Fruit fly (Drosophila melanogaster): ENCODE measurements around the gene Dys.

Dys gene

dm6 chr3R:19465286-19465685 lies 4.4 kb downstream of the Dys start (continued):
- no peak for TF ChIP-seq hkb (optimal IDR thresholded peaks at IDR 0.05)
- TF ChIP-seq hkb (GFP tag; IDR thresholded peaks at IDR 0.05) = peak; percentile 73
- TF ChIP-seq ci (GFP tag; IDR thresholded peaks at IDR 0.05) = peak; percentile 75; the same call in 2 of the 3 replicates
- peak in 1 of 3 experiments; percentile 66 for TF ChIP-seq Stat92E (GFP tag; optimal IDR thresholded peaks at IDR 0.05)
- peak; percentile 87 for TF ChIP-seq CG31441 (GFP tag; IDR thresholded peaks at IDR 0.05)
- peak; percentile 45; the same call in 1 of the 3 replicates for TF ChIP-seq tgo (GFP tag; IDR thresholded peaks at IDR 0.05)
- TF ChIP-seq wor (GFP tag; IDR thresholded peaks at IDR 0.05) = no peak
- 0 out of 2 replicates have a peak, but pooled peaks have one; percentile 4 for TF ChIP-seq CG4730 (GFP tag; IDR thresholded peaks at IDR 0.05)
- TF ChIP-seq Deaf1 (tag; optimal IDR thresholded peaks at IDR 0.05) = peak; percentile 32
- TF ChIP-seq Hr51 (GFP tag; optimal IDR thresholded peaks at IDR 0.05) = peak in 1 of 2 experiments; percentile 46
- TF ChIP-seq nau (GFP tag; optimal IDR thresholded peaks at IDR 0.05) = peak; percentile 37
- no peak for TF ChIP-seq sima (GFP tag; optimal IDR thresholded peaks at IDR 0.05)
- no peak for TF ChIP-seq CG10565 (GFP tag; optimal IDR thresholded peaks at IDR 0.05)
- no peak for TF ChIP-seq eyg (GFP tag; optimal IDR thresholded peaks at IDR 0.05)
- TF ChIP-seq z (GFP tag; IDR thresholded peaks at IDR 0.05) = no peak
- peak; percentile 49 for TF ChIP-seq oc (tag; optimal IDR thresholded peaks at IDR 0.05)
- no peak for TF ChIP-seq CG9876 (GFP tag; optimal IDR thresholded peaks at IDR 0.05)
- TF ChIP-seq Oli (tag; optimal IDR thresholded peaks at IDR 0.05) = peak; percentile 71
- no peak for TF ChIP-seq Dip2 (GFP tag; IDR thresholded peaks at IDR 0.05)
- peak; percentile 91 for TF ChIP-seq CG10979 (tag; optimal IDR thresholded peaks at IDR 0.05)
- peak; percentile 45; the same call in 1 of the 2 replicates for TF ChIP-seq gt (GFP tag; IDR thresholded peaks at IDR 0.05)
- TF ChIP-seq HLH4C (GFP tag; IDR thresholded peaks at IDR 0.05; ENCODE audit: partially characterized antibody) = no peak
- TF ChIP-seq CG4328 (GFP tag; optimal IDR thresholded peaks at IDR 0.05) = peak; percentile 6
- TF ChIP-seq Eip74EF (GFP tag; optimal IDR thresholded peaks at IDR 0.05) = peak in 1 of 2 experiments; percentile 54
- peak; percentile 28 for TF ChIP-seq CG12299 (tag; optimal IDR thresholded peaks at IDR 0.05)
- no peak for TF ChIP-seq bowl (GFP tag; IDR thresholded peaks at IDR 0.05)
- peak; percentile 61 for TF ChIP-seq CG17385 (GFP tag; optimal IDR thresholded peaks at IDR 0.05)
- TF ChIP-seq CG3838 (GFP tag; optimal IDR thresholded peaks at IDR 0.05) = no peak
- TF ChIP-seq usp (GFP tag; optimal IDR thresholded peaks at IDR 0.05) = no peak
- TF ChIP-seq CG17328 (GFP tag; IDR thresholded peaks at IDR 0.05) = peak; percentile 50; the same call in 1 of the 2 replicates
- no peak for TF ChIP-seq CG3726 (GFP tag; IDR thresholded peaks at IDR 0.05)
- TF ChIP-seq ken (GFP tag; IDR thresholded peaks at IDR 0.05) = no peak
- peak; percentile 40; the same call in 1 of the 2 replicates for TF ChIP-seq stc (GFP tag; IDR thresholded peaks at IDR 0.05)
- peak; percentile 5 for TF ChIP-seq Fer1 (GFP tag; optimal IDR thresholded peaks at IDR 0.05)
- no peak for TF ChIP-seq CG34224 (GFP tag; IDR thresholded peaks at IDR 0.05; ENCODE audit: partially characterized antibody)
- no peak for TF ChIP-seq toy (GFP tag; IDR thresholded peaks at IDR 0.05)
- peak; percentile 89 for TF ChIP-seq Ets65A (GFP tag)
- TF ChIP-seq unpg (GFP tag; optimal IDR thresholded peaks at IDR 0.05) = peak; percentile 73
- no peak for TF ChIP-seq CG7928 (GFP tag; optimal IDR thresholded peaks at IDR 0.05)
- TF ChIP-seq unc-4 (GFP tag; IDR thresholded peaks at IDR 0.05; ENCODE audit: partially characterized antibody) = no peak
- no peak for TF ChIP-seq Bgb (GFP tag; IDR thresholded peaks at IDR 0.05; ENCODE audit: partially characterized antibody)
- no peak; the same call in 1 of the 2 replicates for TF ChIP-seq Awh (GFP tag; IDR thresholded peaks at IDR 0.05)
- TF ChIP-seq CG11247 (GFP tag; IDR thresholded peaks at IDR 0.05) = no peak
- no peak for TF ChIP-seq Poxn (GFP tag; IDR thresholded peaks at IDR 0.05)
- TF ChIP-seq CG11093 (GFP tag; IDR thresholded peaks at IDR 0.05) = peak; percentile 51; the same call in 1 of the 3 replicates
- no peak for TF ChIP-seq rib (GFP tag; IDR thresholded peaks at IDR 0.05)
- peak; percentile 72 for TF ChIP-seq CG7556 (GFP tag; optimal IDR thresholded peaks at IDR 0.05)
- no peak for TF ChIP-seq CG17186 (GFP tag; optimal IDR thresholded peaks at IDR 0.05)
- peak; percentile 47; the same call in 1 of the 2 replicates for TF ChIP-seq CG10959 (GFP tag; IDR thresholded peaks at IDR 0.05)
- no peak for TF ChIP-seq bigmax (GFP tag; optimal IDR thresholded peaks at IDR 0.05)
- TF ChIP-seq Elba2 (GFP tag; optimal IDR thresholded peaks at IDR 0.05) = no peak
